Fruit fly (Drosophila melanogaster) whole organism, embryonic: ENCODE results near the gene holn1.

Experiments
- BtbVII ChIP-seq: fragments of 200-800 bp; sonication (Bioruptor generic); optimal IDR thresholded peaks from 3 replicates; lab custom pipeline; 2017; ENCODE audit warnings: missing biosample characterization, mild to moderate bottlenecking, missing genetic modification characterization
- CG10209 ChIP-seq: fragments of 200-800 bp; sonication (Bioruptor generic); optimal IDR thresholded peaks from 3 replicates; lab custom pipeline; 2017; ENCODE audit warnings: missing biosample characterization, mild to moderate bottlenecking, missing genetic modification characterization, missing genetic modification reagents
- CG12236 ChIP-seq: fragments of 200-800 bp; sonication (Bioruptor generic); optimal IDR thresholded peaks from 2 replicates; lab custom pipeline; 2016; ENCODE audit warnings: missing biosample characterization, missing genetic modification characterization
- CG12769 ChIP-seq: fragments of 200-800 bp; sonication (Bioruptor generic); optimal IDR thresholded peaks from 2 replicates; lab custom pipeline; 2019; ENCODE audit warnings: missing biosample characterization, mild to moderate bottlenecking, missing genetic modification characterization, moderate library complexity
- CG13624 ChIP-seq: fragments of 200-800 bp; sonication (Bioruptor generic); optimal IDR thresholded peaks from 2 replicates; lab custom pipeline; 2016; ENCODE audit warnings: missing biosample characterization, missing genetic modification characterization
- CG13894 ChIP-seq: fragments of 200-800 bp; sonication (Bioruptor generic); optimal IDR thresholded peaks from 3 replicates; lab custom pipeline; 2018; ENCODE audit warnings: missing biosample characterization, mild to moderate bottlenecking, missing genetic modification characterization, moderate library complexity
- CG1529 ChIP-seq: fragments of 200-800 bp; sonication (Bioruptor generic); optimal IDR thresholded peaks from 3 replicates; lab custom pipeline; 2018; ENCODE audit warnings: missing biosample characterization, missing genetic modification characterization
- CG15514 ChIP-seq: fragments of 200-800 bp; sonication (Bioruptor generic); optimal IDR thresholded peaks from 3 replicates; lab custom pipeline; 2017; ENCODE audit warnings: missing biosample characterization, missing genetic modification characterization, mild to moderate bottlenecking, moderate library complexity, missing genetic modification reagents
- CG17186 ChIP-seq: fragments of 200-800 bp; sonication (Bioruptor generic); optimal IDR thresholded peaks from 3 replicates; lab custom pipeline; 2017; ENCODE audit warnings: missing biosample characterization, missing genetic modification reagents, missing genetic modification characterization
- CG2875 ChIP-seq: fragments of 200-800 bp; sonication (Bioruptor generic); optimal IDR thresholded peaks from 2 replicates; lab custom pipeline; 2017; ENCODE audit warnings: missing biosample characterization, mild to moderate bottlenecking, missing genetic modification characterization, missing genetic modification reagents
- CG30020 ChIP-seq: fragments of 200-800 bp; optimal IDR thresholded peaks from 2 replicates; lab custom pipeline; 2019; ENCODE audit warnings: missing biosample characterization, mild to moderate bottlenecking, missing genetic modification characterization, moderate library complexity
- CG31365 ChIP-seq: fragments of 200-800 bp; sonication (Bioruptor generic); optimal IDR thresholded peaks from 2 replicates; lab custom pipeline; 2018; ENCODE audit warnings: missing biosample characterization, mild to moderate bottlenecking, missing genetic modification characterization
- CG4707 ChIP-seq: fragments of 200-800 bp; sonication (Bioruptor generic); optimal IDR thresholded peaks from 2 replicates; lab custom pipeline; 2018; ENCODE audit warnings: missing biosample characterization, mild to moderate bottlenecking, missing genetic modification characterization, moderate library complexity
- CG6765 ChIP-seq: fragments of 200-800 bp; sonication (Bioruptor generic); optimal IDR thresholded peaks from 3 replicates; lab custom pipeline; 2017; ENCODE audit warnings: missing biosample characterization, mild to moderate bottlenecking, missing genetic modification characterization
- CG8281 ChIP-seq: fragments of 200-800 bp; sonication (Bioruptor generic); optimal IDR thresholded peaks from 2 replicates; lab custom pipeline; 2018; ENCODE audit warnings: missing biosample characterization, mild to moderate bottlenecking, missing genetic modification characterization, moderate library complexity
- CG9215 ChIP-seq: fragments of 200-800 bp; sonication (Bioruptor generic); IDR thresholded peaks from 2 replicates; pipeline ENCODE4 v1.3.6; 2022; ENCODE audit warnings: missing biosample characterization, missing genetic modification characterization
- CG9437 ChIP-seq: fragments of 200-800 bp; sonication (Bioruptor generic); optimal IDR thresholded peaks from 2 replicates; lab custom pipeline; 2018; ENCODE audit warnings: missing biosample characterization, mild to moderate bottlenecking, missing genetic modification characterization
- CG9797 ChIP-seq: fragments of 200-800 bp; sonication (Bioruptor generic); optimal IDR thresholded peaks from 3 replicates; lab custom pipeline; 2018; ENCODE audit warnings: missing biosample characterization, mild to moderate bottlenecking, missing genetic modification characterization
- CoRest ChIP-seq: fragments of 200-800 bp; sonication (Bioruptor generic); optimal IDR thresholded peaks from 3 replicates; lab custom pipeline; 2018; ENCODE audit warnings: missing biosample characterization, mild to moderate bottlenecking, missing genetic modification characterization, moderate library complexity
- Dek ChIP-seq: fragments of 200-800 bp; sonication (Bioruptor generic); optimal IDR thresholded peaks from 3 replicates; lab custom pipeline; 2019; ENCODE audit warnings: missing biosample characterization, mild to moderate bottlenecking, missing genetic modification characterization, moderate library complexity
- Dfd ChIP-seq, 2 experiments: fragments of >200 bp; optimal IDR thresholded peaks; 2 replicates each; lab custom pipeline; 2017; ENCODE audit warnings: missing biosample characterization in 2 of 2, missing genetic modification characterization in 2 of 2
- Dip2 ChIP-seq: fragments of 200-800 bp; sonication (Bioruptor generic); IDR thresholded peaks from 2 replicates; pipeline ENCODE4 v1.3.6; 2022; ENCODE audit warnings: missing biosample characterization, missing genetic modification characterization
- Fer1 ChIP-seq: fragments of 200-800 bp; sonication (Bioruptor generic); optimal IDR thresholded peaks from 2 replicates; lab custom pipeline; 2017; ENCODE audit warnings: missing biosample characterization, mild to moderate bottlenecking, missing genetic modification characterization
- Mrtf ChIP-seq: fragments of 200-800 bp; sonication (Bioruptor generic); IDR thresholded peaks from 3 replicates; pipeline ENCODE4 v1.3.6; 2022; ENCODE audit warnings: missing biosample characterization, missing genetic modification characterization
- Nf-YA ChIP-seq: fragments of 200-800 bp; sonication (Bioruptor generic); IDR thresholded peaks from 2 replicates; pipeline ENCODE4 v1.3.6; 2022; ENCODE audit warnings: missing biosample characterization, missing genetic modification characterization
- Ptx1 ChIP-seq: fragments of 200-800 bp; sonication (Bioruptor generic); IDR thresholded peaks from 2 replicates; pipeline ENCODE4 v1.3.6; 2022; ENCODE audit warnings: missing biosample characterization, missing genetic modification characterization
- Usf ChIP-seq: fragments of 200-800 bp; sonication (Bioruptor generic); optimal IDR thresholded peaks from 2 replicates; lab custom pipeline; 2017; ENCODE audit warnings: missing genotype, missing biosample characterization, missing genetic modification characterization
- aop ChIP-seq: fragments of 200-800 bp; sonication (Bioruptor generic); IDR thresholded peaks from 2 replicates; pipeline ENCODE4 v1.3.6; 2022; ENCODE audit warnings: missing biosample characterization, missing genetic modification characterization
- bowl ChIP-seq: fragments of 200-800 bp; sonication (Bioruptor generic); IDR thresholded peaks from 2 replicates; pipeline ENCODE4 v1.3.6; 2022; ENCODE audit warnings: missing biosample characterization, missing genetic modification characterization
- chn ChIP-seq: fragments of 200-800 bp; sonication (Bioruptor generic); optimal IDR thresholded peaks from 2 replicates; lab custom pipeline; 2016; ENCODE audit warnings: missing biosample characterization, missing genetic modification characterization
- crp ChIP-seq, 2 experiments: fragments of 200-800 bp; sonication (Bioruptor generic); optimal IDR thresholded peaks; 2 replicates in 1 of 2; 3 replicates in 1 of 2; lab custom pipeline; 2017; ENCODE audit warnings: missing biosample characterization in 2 of 2, missing genetic modification characterization in 2 of 2, mild to moderate bottlenecking in 1 of 2, moderate library complexity in 1 of 2
- cwo ChIP-seq: fragments of 200-800 bp; sonication (Bioruptor generic); optimal IDR thresholded peaks from 3 replicates; lab custom pipeline; 2017; ENCODE audit warnings: missing biosample characterization, missing genetic modification characterization, mild to moderate bottlenecking, moderate library complexity, missing genetic modification reagents
- dimm ChIP-seq: fragments of 200-800 bp; sonication (Bioruptor generic); IDR thresholded peaks from 2 replicates; pipeline ENCODE4 v1.3.6; 2022; ENCODE audit warnings: missing biosample characterization, missing genetic modification characterization
- fd3F ChIP-seq: fragments of 200-800 bp; sonication (Bioruptor generic); optimal IDR thresholded peaks from 2 replicates; lab custom pipeline; 2018; ENCODE audit warnings: missing biosample characterization, mild to moderate bottlenecking, missing genetic modification characterization, moderate library complexity
- fu2 ChIP-seq: fragments of 200-800 bp; sonication (Bioruptor generic); optimal IDR thresholded peaks from 2 replicates; lab custom pipeline; 2016; ENCODE audit warnings: missing biosample characterization, missing genetic modification characterization
- gt ChIP-seq: fragments of 200-800 bp; sonication (Bioruptor generic); IDR thresholded peaks from 2 replicates; pipeline ENCODE4 v1.3.6; 2022; ENCODE audit warnings: missing biosample characterization, missing genetic modification characterization
- jumu ChIP-seq: fragments of 200-800 bp; sonication (Bioruptor generic); optimal IDR thresholded peaks from 3 replicates; lab custom pipeline; 2016; ENCODE audit warnings: missing biosample characterization, missing genetic modification characterization
- kay ChIP-seq: fragments of 200-800 bp; sonication (Bioruptor generic); optimal IDR thresholded peaks from 2 replicates; lab custom pipeline; 2016; ENCODE audit warnings: missing biosample characterization, missing genetic modification characterization
- klu ChIP-seq: fragments of 200-800 bp; sonication (Bioruptor generic); IDR thresholded peaks from 2 replicates; pipeline ENCODE4 v1.3.6; 2022; ENCODE audit warnings: missing biosample characterization, missing genetic modification characterization
- lilli ChIP-seq: fragments of 200-800 bp; sonication (Bioruptor generic); optimal IDR thresholded peaks from 3 replicates; lab custom pipeline; 2016; ENCODE audit warnings: missing biosample characterization, missing genetic modification characterization
- lola ChIP-seq, 3 experiments: fragments of >200 bp in 2 of 3; fragments of 200-800 bp in 1 of 3; sonication (Bioruptor generic) in 1 of 3; optimal IDR thresholded peaks; 2 replicates each; lab custom pipeline; 2017 to 2019; ENCODE audit warnings: missing biosample characterization in 3 of 3, missing genetic modification characterization in 3 of 3, mild to moderate bottlenecking in 1 of 3, moderate library complexity in 1 of 3
- pfk ChIP-seq: fragments of 200-800 bp; sonication (Bioruptor generic); optimal IDR thresholded peaks from 2 replicates; lab custom pipeline; 2018; ENCODE audit warnings: missing biosample characterization, mild to moderate bottlenecking, missing genetic modification characterization, moderate library complexity
- pum ChIP-seq: fragments of 200-800 bp; sonication (Bioruptor generic); optimal IDR thresholded peaks from 2 replicates; lab custom pipeline; 2016; ENCODE audit warnings: missing biosample characterization, missing genetic modification characterization
- ro ChIP-seq: fragments of 200-800 bp; sonication (Bioruptor generic); IDR thresholded peaks from 2 replicates; pipeline ENCODE4 v1.3.6; 2022; ENCODE audit warnings: missing biosample characterization, missing genetic modification characterization
- sens ChIP-seq: fragments of 200-800 bp; sonication (Bioruptor generic); peaks from one replicate; lab custom pipeline; 2016; ENCODE audit warnings: missing biosample characterization, missing genetic modification characterization
- shn ChIP-seq: fragments of 200-800 bp; sonication (Bioruptor generic); optimal IDR thresholded peaks from 3 replicates; lab custom pipeline; 2016; ENCODE audit warnings: missing biosample characterization, missing genetic modification characterization
- so ChIP-seq: fragments of 200-800 bp; sonication (Bioruptor generic); IDR thresholded peaks from 3 replicates; pipeline ENCODE4 v1.3.6; 2022; ENCODE audit warnings: missing biosample characterization, missing genetic modification characterization
- sob ChIP-seq: fragments of 200-800 bp; sonication (Bioruptor generic); IDR thresholded peaks from 2 replicates; pipeline ENCODE4 v1.3.6; 2022; ENCODE audit warnings: missing biosample characterization, missing genetic modification characterization

The holn1 gene

DNA sequence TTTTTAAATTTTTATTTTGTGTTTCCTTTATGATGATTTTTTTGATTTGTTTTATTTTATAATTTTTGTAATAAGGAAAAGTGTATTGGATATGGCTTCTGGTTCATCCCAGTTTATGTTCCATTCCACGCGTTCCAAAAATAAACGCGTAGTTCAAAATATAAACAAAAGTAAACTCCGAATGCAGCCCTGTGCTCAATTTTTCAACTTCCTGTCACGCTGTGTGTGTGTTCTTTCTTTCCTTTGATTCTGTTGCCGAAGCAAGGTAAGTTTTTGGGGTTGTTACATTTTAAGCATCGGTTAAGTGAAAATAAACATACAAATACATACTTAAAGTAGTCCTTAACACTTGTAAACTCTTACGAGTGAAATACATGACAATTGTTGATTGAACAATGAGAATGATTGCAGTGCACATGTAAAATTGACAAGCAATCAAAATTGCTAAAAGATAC lies 27.6 kb upstream of the holn1 start, which contains the start of the genes Ip259 and RpS27A (continued):
- no peak for TF ChIP-seq aop (GFP tag; lab: Robert Waterston, UW)
- TF ChIP-seq CG13894 (tag; lab: Kevin White, UChicago) = no peak
- TF ChIP-seq dimm (GFP tag; lab: Robert Waterston, UW) = no peak
- peak; percentile 96 for TF ChIP-seq pfk (GFP tag; lab: Kevin White, UChicago)
- no peak for TF ChIP-seq CG12769 (tag; lab: Kevin White, UChicago)
- peak; percentile 99 for TF ChIP-seq CG30020 (tag; lab: Kevin White, UChicago)
- no peak for TF ChIP-seq gt (GFP tag; lab: Robert Waterston, UW)
- TF ChIP-seq bowl (GFP tag; lab: Robert Waterston, UW) = peak; percentile 69; the same call in 1 of the 2 replicates
- peak; percentile 61 for TF ChIP-seq BtbVII
- peak; percentile 84 for TF ChIP-seq sob
- peak; percentile 82 for TF ChIP-seq CG13624
- peak; percentile 9 for TF ChIP-seq CG12236 (GFP tag; lab: Kevin White, UChicago)
- TF ChIP-seq CG4707 (GFP tag; lab: Kevin White, UChicago) = peak; percentile 79
- peak; percentile 86 for TF ChIP-seq CG6765 (GFP tag; lab: Kevin White, UChicago)
- peak; percentile 37 for TF ChIP-seq chn (GFP tag; lab: Kevin White, UChicago)
- peak; percentile 74 for TF ChIP-seq CG9437 (GFP tag; lab: Kevin White, UChicago)
- TF ChIP-seq Ptx1 (GFP tag; lab: Robert Waterston, UW) = peak; percentile 71; the same call in 1 of the 2 replicates
- peak; percentile 65 for TF ChIP-seq CoRest (tag; lab: Kevin White, UChicago)
- peak; percentile 92 for TF ChIP-seq CG15514
- TF ChIP-seq jumu (GFP tag; lab: Kevin White, UChicago) = no peak
- peak; percentile 78 for TF ChIP-seq Usf
- TF ChIP-seq sens (GFP tag; lab: Kevin White, UChicago) = peak; percentile 74
- TF ChIP-seq pum (GFP tag; lab: Kevin White, UChicago) = peak; percentile 30
- no peak for TF ChIP-seq Dip2 (GFP tag; lab: Robert Waterston, UW)
- TF ChIP-seq ro (GFP tag; lab: Robert Waterston, UW) = no peak
- peak; percentile 80 for TF ChIP-seq CG10209 (GFP tag; lab: Kevin White, UChicago)
- peak in 1 of 2 experiments; percentile 47 for TF ChIP-seq crp (GFP tag; optimal IDR thresholded peaks at IDR 0.05; lab: Kevin White, UChicago)
- peak; percentile 55 for TF ChIP-seq CG1529
- TF ChIP-seq shn (GFP tag; lab: Kevin White, UChicago) = peak; percentile 70
- TF ChIP-seq so (GFP tag; lab: Robert Waterston, UW) = peak; percentile 53; the same call in 1 of the 3 replicates
- no peak for TF ChIP-seq Dfd (GFP tag; optimal IDR thresholded peaks at IDR 0.05; lab: Kevin White, UChicago)

DNA sequence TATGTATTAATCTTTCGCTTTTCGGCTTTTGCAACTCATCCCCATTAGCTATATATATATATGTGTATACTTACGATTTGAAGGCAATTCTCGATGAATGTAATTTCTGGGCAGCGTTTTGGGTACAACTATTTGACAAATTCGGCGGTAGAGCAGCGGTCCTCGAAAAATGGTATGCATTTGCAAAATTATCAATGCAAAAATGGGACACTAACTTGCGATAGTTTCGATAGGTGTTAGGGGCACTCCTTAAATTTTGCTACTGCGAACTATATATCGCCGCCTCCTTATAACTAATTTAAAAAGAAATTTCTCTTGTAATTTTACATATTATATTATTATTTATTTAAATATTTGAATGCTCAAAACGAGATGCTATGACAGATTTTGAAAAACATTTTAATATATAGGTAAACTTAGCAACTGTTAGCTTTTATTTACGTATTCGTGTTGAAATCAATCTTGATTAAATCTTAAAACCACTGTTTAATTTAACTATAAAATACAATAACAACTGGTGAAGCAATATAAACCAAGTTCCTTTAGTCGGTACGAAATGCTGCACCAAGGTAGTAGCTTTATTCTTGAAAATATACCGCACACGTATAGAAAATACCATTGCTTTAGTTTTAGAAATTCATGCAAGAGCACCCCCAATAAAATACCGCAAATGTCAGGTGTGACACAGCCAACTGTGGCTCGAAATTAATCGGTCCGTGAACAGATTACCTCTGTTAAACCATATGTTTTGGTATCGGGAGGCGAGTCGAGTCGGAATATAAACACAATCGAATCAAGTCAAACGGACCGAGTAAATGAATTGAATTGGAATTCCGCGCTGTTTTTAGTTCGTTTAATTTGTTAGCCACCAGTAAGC lies 22.3 kb upstream of the holn1 start, which contains the start of the genes CG5355 and Klp31E:
TSS of gene CG5355 (minus strand) at position 213 of the 877 bp plus-strand sequence.
TSS of gene Klp31E (plus strand) at position 767 of the 877 bp plus-strand sequence.
- no peak for TF ChIP-seq CG17186
- peak; percentile 34 for TF ChIP-seq CG9797 (GFP tag; lab: Kevin White, UChicago)
- TF ChIP-seq fd3F = peak; percentile 64
- no peak for TF ChIP-seq klu (GFP tag; lab: Robert Waterston, UW)
- no peak for TF ChIP-seq CG8281 (tag; lab: Kevin White, UChicago)
- no peak for TF ChIP-seq cwo
- peak; percentile 74 for TF ChIP-seq lilli (GFP tag; lab: Kevin White, UChicago)
- TF ChIP-seq CG9215 (GFP tag; lab: Robert Waterston, UW) = no peak
- peak; percentile 48 for TF ChIP-seq kay (GFP tag; lab: Kevin White, UChicago)
- no peak; the same call in 2 of the 3 replicates for TF ChIP-seq Mrtf (GFP tag; lab: Robert Waterston, UW)
- TF ChIP-seq CG31365 = no peak
- peak; percentile 34 for TF ChIP-seq Fer1 (GFP tag; lab: Kevin White, UChicago)
- TF ChIP-seq fu2 = no peak
- peak; percentile 95 for TF ChIP-seq CG30020 (tag; lab: Kevin White, UChicago)
- peak; percentile 12 for TF ChIP-seq CG2875
- peak in 1 of 3 experiments; percentile 82 for TF ChIP-seq lola (GFP tag; optimal IDR thresholded peaks at IDR 0.05; lab: Kevin White, UChicago)
- no peak for TF ChIP-seq Nf-YA (GFP tag; lab: Robert Waterston, UW)
- TF ChIP-seq Dek (tag; lab: Kevin White, UChicago) = no peak
- peak; percentile 71 for TF ChIP-seq Usf
- no peak for TF ChIP-seq CG4707 (GFP tag; lab: Kevin White, UChicago)
